Worm (Caenorhabditis elegans): ENCODE results near the gene F29G6.1.

F29G6.1 gene

ce11 chrX:11522058-11522757 lies 20.1 kb downstream of the F29G6.1 start, which contains the start of gene sdc-2 (continued):
- TF ChIP-seq egl-13 (tag; optimal IDR thresholded peaks at IDR 0.05), result peak; percentile 53
- peak; percentile 44 to 47 for TF ChIP-seq efl-1 (optimal IDR thresholded peaks at IDR 0.05)
- no peak for TF ChIP-seq efl-1 (GFP tag; optimal IDR thresholded peaks at IDR 0.05 in 1 of 2)
- TF ChIP-seq nhr-237 (tag; optimal IDR thresholded peaks at IDR 0.05), result peak; percentile 43
- TF ChIP-seq irx-1 (tag; optimal IDR thresholded peaks at IDR 0.05), result peak; percentile 51
- peak; percentile 82 for TF ChIP-seq nhr-90 (tag; optimal IDR thresholded peaks at IDR 0.05; ENCODE audit: poor library complexity)
- peak; percentile 66 for TF ChIP-seq blmp-1 (tag; optimal IDR thresholded peaks at IDR 0.05)
- no peak for TF ChIP-seq F16B12.6 (tag; optimal IDR thresholded peaks at IDR 0.05)
- TF ChIP-seq lin-14 (GFP tag; optimal IDR thresholded peaks at IDR 0.05), result peak; percentile 84
- peak; percentile 82 for TF ChIP-seq nhr-47 (tag; optimal IDR thresholded peaks at IDR 0.05)
- peak in 1 of 2 experiments; percentile 68 for TF ChIP-seq mdl-1 (tag; optimal IDR thresholded peaks at IDR 0.05)
- TF ChIP-seq nhr-19 (GFP tag; conservative IDR thresholded peaks at IDR 0.05), result peak; percentile 58
- peak in 3 of 6 experiments; percentile 6 to 68 (median 40) for TF ChIP-seq elt-3 (tag; optimal IDR thresholded peaks at IDR 0.05)
- TF ChIP-seq jun-1 (tag; optimal IDR thresholded peaks at IDR 0.05), result peak; percentile 76
- TF ChIP-seq ztf-4 (tag; optimal IDR thresholded peaks at IDR 0.05), result peak; percentile 70

- TF ChIP-seq efl-1 (optimal IDR thresholded peaks at IDR 0.05) (no peak), efl-1 (GFP tag; optimal IDR thresholded peaks at IDR 0.05 in 1 of 2) (no peak), fkh-8 (tag; optimal IDR thresholded peaks at IDR 0.05) (no peak), nhr-11 (tag; optimal IDR thresholded peaks at IDR 0.05) (no peak), nhr-71 (tag; optimal IDR thresholded peaks at IDR 0.05) (no peak), lir-3 (tag; optimal IDR thresholded peaks at IDR 0.05; ENCODE audit: poor library complexity) (no peak), efl-3 (GFP tag; optimal IDR thresholded peaks at IDR 0.05) (no peak), nhr-47 (tag; optimal IDR thresholded peaks at IDR 0.05) (no peak), mep-1 (tag; optimal IDR thresholded peaks at IDR 0.05) (no peak), lsy-2 (tag; optimal IDR thresholded peaks at IDR 0.05) (no peak), unc-130 (tag; optimal IDR thresholded peaks at IDR 0.05) (no peak), pag-3 (tag; optimal IDR thresholded peaks at IDR 0.05; ENCODE audit: borderline replicate concordance, insufficient read depth) (no peak), unc-30 (tag; optimal IDR thresholded peaks at IDR 0.05) (no peak), ztf-4 (tag; optimal IDR thresholded peaks at IDR 0.05) (no peak), nhr-12 (tag; optimal IDR thresholded peaks at IDR 0.05) (no peak)
Measured at ce11 chrX:11523704-11524103, 21.6 kb downstream of the F29G6.1 start.

DNA sequence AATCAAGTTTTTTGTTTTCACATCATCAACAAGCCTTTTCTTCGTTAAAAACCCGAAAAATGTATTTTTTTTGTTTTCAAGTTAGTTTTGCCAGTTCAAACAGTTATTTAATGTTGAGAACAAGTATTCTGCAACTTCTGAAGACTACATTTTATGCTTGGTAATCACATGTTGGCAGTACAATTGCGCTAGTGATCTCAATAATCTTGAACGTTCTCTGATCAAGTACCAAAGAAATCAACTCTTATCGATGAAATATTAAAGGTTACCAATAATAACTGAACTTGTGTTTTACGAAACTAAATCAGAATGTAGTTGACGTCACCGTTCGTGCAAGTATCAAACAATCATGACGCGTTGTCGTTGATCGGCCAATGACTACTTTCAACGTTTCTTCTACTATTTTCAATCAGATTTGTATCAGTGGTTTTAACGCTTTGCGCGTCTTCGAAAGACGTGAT lies 31.5 kb downstream of the F29G6.1 start, which contains the start of gene C35C5.8:
Gene C35C5.8 (plus strand): TSS at position 51 of the 461 bp plus-strand sequence.
- TF ChIP-seq unc-98 (GFP tag; IDR thresholded peaks at IDR 0.05) (no peak), ceh-8 (GFP tag; optimal IDR thresholded peaks at IDR 0.05) (no peak), snu-23 (GFP tag; optimal IDR thresholded peaks at IDR 0.05) (peak; percentile 19), pag-3 (tag; optimal IDR thresholded peaks at IDR 0.05; ENCODE audit: borderline replicate concordance, insufficient read depth) (no peak), blmp-1 (tag; optimal IDR thresholded peaks at IDR 0.05) (peak; percentile 26), ceh-90 (tag; optimal IDR thresholded peaks at IDR 0.05) (no peak), ceh-63 (GFP tag; optimal IDR thresholded peaks at IDR 0.05) (no peak), pax-3 (tag; optimal IDR thresholded peaks at IDR 0.05) (no peak), elt-2 (tag; optimal IDR thresholded peaks at IDR 0.05) (no peak), isw-1 (GFP tag; IDR thresholded peaks at IDR 0.05) (no peak), mef-2 (tag; optimal IDR thresholded peaks at IDR 0.05) (no peak), elt-3 (tag; optimal IDR thresholded peaks at IDR 0.05) (peak in 1 of 6 experiments; percentile 32), ceh-88 (GFP tag; IDR thresholded peaks at IDR 0.05) (no peak), F16B12.6 (tag; optimal IDR thresholded peaks at IDR 0.05) (no peak), ztf-11 (tag; optimal IDR thresholded peaks at IDR 0.05) (no peak), fos-1 (tag; optimal IDR thresholded peaks at IDR 0.05) (no peak), tbx-2 (tag; optimal IDR thresholded peaks at IDR 0.05) (no peak), nhr-85 (tag) (peak; percentile 82), egl-13 (tag; optimal IDR thresholded peaks at IDR 0.05) (no peak), vab-15 (tag; optimal IDR thresholded peaks at IDR 0.05) (no peak), aly-2 (tag; optimal IDR thresholded peaks at IDR 0.05) (no peak), efl-1 (optimal IDR thresholded peaks at IDR 0.05) (no peak), efl-1 (GFP tag; optimal IDR thresholded peaks at IDR 0.05 in 1 of 2) (no peak), sptf-1 (tag; optimal IDR thresholded peaks at IDR 0.05) (no peak), nhr-76 (tag; optimal IDR thresholded peaks at IDR 0.05) (no peak), C04F5.9 (tag; optimal IDR thresholded peaks at IDR 0.05) (no peak), lin-15B (tag; optimal IDR thresholded peaks at IDR 0.05) (no peak), mep-1 (tag; optimal IDR thresholded peaks at IDR 0.05) (no peak), sup-37 (GFP tag; optimal IDR thresholded peaks at IDR 0.05) (no peak), nhr-19 (GFP tag; conservative IDR thresholded peaks at IDR 0.05) (peak; percentile 61), fkh-8 (tag; optimal IDR thresholded peaks at IDR 0.05) (no peak), nhr-12 (tag; optimal IDR thresholded peaks at IDR 0.05) (no peak)
